Fruit fly (Drosophila melanogaster) whole organism, pupa: Measurements from ENCODE around the gene CG31093.

Experiments used
- CG13204 ChIP-seq: fragments of 200-800 bp; sonication (Bioruptor generic); optimal IDR thresholded peaks from 2 replicates; lab custom pipeline; 2018; ENCODE audit warnings: missing biosample characterization, mild to moderate bottlenecking, missing genetic modification characterization, moderate library complexity
- CG8301 ChIP-seq: fragments of 200-800 bp; sonication (Bioruptor generic); optimal IDR thresholded peaks from 2 replicates; lab custom pipeline; 2018; ENCODE audit warnings: missing biosample characterization, mild to moderate bottlenecking, missing genetic modification characterization
- CG9948 ChIP-seq: fragments of 200-800 bp; sonication (Bioruptor generic); optimal IDR thresholded peaks from 2 replicates; lab custom pipeline; 2018; ENCODE audit warnings: missing biosample characterization, mild to moderate bottlenecking, missing genetic modification characterization, moderate library complexity
- gl ChIP-seq: fragments of 200-800 bp; sonication (Bioruptor generic); optimal IDR thresholded peaks from 2 replicates; lab custom pipeline; 2018; ENCODE audit warnings: missing biosample characterization, mild to moderate bottlenecking, missing genetic modification characterization

DNA sequence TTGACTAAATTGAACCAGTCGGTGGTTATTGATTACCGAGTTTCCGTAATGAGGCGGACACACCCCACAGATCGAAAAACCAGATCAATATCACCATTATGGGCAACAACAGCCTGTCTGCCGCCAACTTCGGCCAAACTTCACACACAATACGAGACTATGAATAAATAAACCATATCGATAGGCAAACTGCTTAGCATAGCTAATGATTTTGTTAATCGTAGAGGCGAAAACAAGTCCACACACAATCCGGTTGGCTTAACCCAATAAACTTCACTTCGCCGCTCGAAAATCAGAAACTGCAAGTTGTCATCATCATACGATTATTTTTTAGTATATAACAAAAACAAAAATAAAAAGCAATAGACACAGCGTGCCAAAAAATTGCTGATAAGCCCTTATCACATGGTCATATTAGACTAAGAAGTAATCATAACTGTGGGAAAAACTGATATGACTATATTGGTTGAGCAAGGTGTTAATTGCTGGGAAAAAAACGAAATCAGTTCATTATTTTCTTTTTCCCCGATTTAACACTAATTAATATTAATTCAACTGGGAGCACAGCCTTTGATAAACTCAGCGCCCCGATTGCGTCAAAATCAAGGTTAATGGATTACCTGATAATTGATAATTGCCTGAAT is 34.3 kb downstream of the CG31093 start:
- TF ChIP-seq gl (no peak), CG13204 (GFP tag; lab: Kevin White, UChicago) (no peak), CG8301 (tag; lab: Kevin White, UChicago) (no peak), CG9948 (tag; lab: Kevin White, UChicago) (no peak)
